Worm (Caenorhabditis elegans) whole organism, early embryonic: ENCODE data around the gene ZK622.5.

Source experiments
- B0310.2 ChIP-seq: sonication (generic microtip); optimal IDR thresholded peaks from 2 replicates; lab custom pipeline; 2016; ENCODE audit warnings: mild to moderate bottlenecking, missing genetic modification characterization, missing compliant biosample characterization
- F13C5.2 ChIP-seq: sonication (generic microtip); optimal IDR thresholded peaks from 2 replicates; lab custom pipeline; 2017; ENCODE audit warnings: mild to moderate bottlenecking, missing genetic modification characterization, inconsistent platforms, missing compliant biosample characterization
- aly-1 ChIP-seq: sonication (generic microtip); optimal IDR thresholded peaks from 2 replicates; lab custom pipeline; 2016; ENCODE audit warnings: missing genetic modification characterization, missing compliant biosample characterization
- ama-1 ChIP-seq: fragments of 150-350 bp; optimal IDR thresholded peaks from 2 replicates; lab custom pipeline; 2014
- ceh-13 ChIP-seq: fragments of 200-800 bp; sonication (Bioruptor generic); optimal IDR thresholded peaks from 2 replicates; lab custom pipeline; 2018; ENCODE audit warnings: mild to moderate bottlenecking, missing genetic modification characterization, missing compliant biosample characterization
- ceh-36 ChIP-seq: sonication (generic microtip); optimal IDR thresholded peaks from 2 replicates; lab custom pipeline; 2016; ENCODE audit warnings: missing genetic modification characterization, inconsistent platforms, missing compliant biosample characterization
- ets-7 ChIP-seq: sonication (generic microtip); optimal IDR thresholded peaks from 2 replicates; lab custom pipeline; 2016; ENCODE audit warnings: missing genotype, missing genetic modification characterization, missing compliant biosample characterization
- flt-1 ChIP-seq: fragments of 200-800 bp; sonication (Bioruptor generic); IDR thresholded peaks from 2 replicates; pipeline ENCODE4 v1.3.6; 2022; ENCODE audit warnings: missing genetic modification characterization, missing compliant biosample characterization
- hmbx-1 ChIP-seq: sonication (generic microtip); optimal IDR thresholded peaks from 2 replicates; lab custom pipeline; 2016; ENCODE audit warnings: mild to moderate bottlenecking, missing genetic modification characterization, missing compliant biosample characterization
- hmg-4 ChIP-seq: fragments of 200-800 bp; sonication (Bioruptor generic); optimal IDR thresholded peaks from 2 replicates; lab custom pipeline; 2018; ENCODE audit warnings: mild to moderate bottlenecking, missing genetic modification characterization, missing compliant biosample characterization
- hnd-1 ChIP-seq: sonication (generic microtip); optimal IDR thresholded peaks from 2 replicates; lab custom pipeline; 2016; ENCODE audit warnings: missing genetic modification characterization, missing compliant biosample characterization
- pes-1 ChIP-seq: fragments of 200-800 bp; sonication (Bioruptor generic); IDR thresholded peaks from 2 replicates; pipeline ENCODE4 v1.3.6; 2022; ENCODE audit warnings: missing genetic modification reagents, missing genetic modification characterization, missing compliant biosample characterization
- scrt-1 ChIP-seq: fragments of 200-800 bp; sonication (Bioruptor generic); IDR thresholded peaks from 2 replicates; pipeline ENCODE4 v1.3.6; 2022; ENCODE audit warnings: missing genetic modification characterization, missing compliant biosample characterization
- sea-1 ChIP-seq: fragments of 200-800 bp; sonication (Bioruptor generic); conservative IDR thresholded peaks from 2 replicates; pipeline ENCODE4 v1.3.6; 2022; ENCODE audit warnings: missing genetic modification characterization, missing compliant biosample characterization
- tbx-11 ChIP-seq: fragments of 200-800 bp; sonication (Bioruptor generic); IDR thresholded peaks from 2 replicates; pipeline ENCODE4 v1.3.6; 2022; ENCODE audit warnings: missing genetic modification characterization, missing compliant biosample characterization
- tbx-37 ChIP-seq: fragments of 200-800 bp; sonication (Bioruptor generic); conservative IDR thresholded peaks from 2 replicates; pipeline ENCODE4 v1.3.6; 2022; ENCODE audit warnings: missing genetic modification reagents, missing genetic modification characterization, missing compliant biosample characterization
- tra-4 ChIP-seq: sonication (generic microtip); optimal IDR thresholded peaks from 2 replicates; lab custom pipeline; 2017; ENCODE audit warnings: missing genetic modification characterization, missing compliant biosample characterization

The ZK622.5 gene

ce11 chrII:5276736-5277135 is 12.5 kb upstream of the ZK622.5 start:
- TF ChIP-seq hnd-1 (tag; lab: Kevin White, UChicago) (no peak), tbx-11 (GFP tag; lab: Robert Waterston, UW) (no peak), flt-1 (no peak), B0310.2 (tag; lab: Kevin White, UChicago) (no peak), sea-1 (GFP tag; lab: Robert Waterston, UW) (no peak), ets-7 (tag; lab: Kevin White, UChicago) (no peak), hmg-4 (GFP tag; lab: Kevin White, UChicago) (no peak), ama-1 (no peak), tbx-37 (no peak), hmbx-1 (tag; lab: Kevin White, UChicago) (no peak), pes-1 (GFP tag; lab: Robert Waterston, UW) (no peak), aly-1 (tag; lab: Kevin White, UChicago) (no peak), tra-4 (tag; lab: Kevin White, UChicago) (no peak), scrt-1 (no peak), ceh-36 (tag; lab: Kevin White, UChicago) (no peak), ceh-13 (GFP tag; lab: Kevin White, UChicago) (no peak)

ce11 chrII:5277780-5278179 is 11.5 kb upstream of the ZK622.5 start:
- no peak for TF ChIP-seq pes-1 (GFP tag; lab: Robert Waterston, UW)
- no peak for TF ChIP-seq scrt-1
- TF ChIP-seq sea-1 (GFP tag; lab: Robert Waterston, UW), result no peak
- TF ChIP-seq aly-1 (tag; lab: Kevin White, UChicago), result no peak
- TF ChIP-seq hnd-1 (tag; lab: Kevin White, UChicago), result no peak
- no peak for TF ChIP-seq ceh-36 (tag; lab: Kevin White, UChicago)
- TF ChIP-seq hmbx-1 (tag; lab: Kevin White, UChicago), result no peak
- TF ChIP-seq ceh-13 (GFP tag; lab: Kevin White, UChicago), result no peak
- TF ChIP-seq ama-1, result no peak
- TF ChIP-seq ets-7 (tag; lab: Kevin White, UChicago), result no peak
- TF ChIP-seq tbx-11 (GFP tag; lab: Robert Waterston, UW), result no peak
- no peak for TF ChIP-seq tbx-37
- TF ChIP-seq flt-1, result no peak
- no peak for TF ChIP-seq B0310.2 (tag; lab: Kevin White, UChicago)
- no peak for TF ChIP-seq F13C5.2 (tag; lab: Kevin White, UChicago)
- TF ChIP-seq tra-4 (tag; lab: Kevin White, UChicago), result no peak
- no peak for TF ChIP-seq hmg-4 (GFP tag; lab: Kevin White, UChicago)

- TF ChIP-seq aly-1 (tag; lab: Kevin White, UChicago), result no peak
These were observed 8.1 kb upstream of the ZK622.5 start for ce11 chrII:5281137-5281536.

- TF ChIP-seq aly-1 (tag; lab: Kevin White, UChicago), result no peak
- TF ChIP-seq sea-1 (GFP tag; lab: Robert Waterston, UW), result no peak
- no peak for TF ChIP-seq ceh-36 (tag; lab: Kevin White, UChicago)
- TF ChIP-seq scrt-1, result no peak
- TF ChIP-seq tra-4 (tag; lab: Kevin White, UChicago), result no peak
- TF ChIP-seq ets-7 (tag; lab: Kevin White, UChicago), result no peak
- no peak for TF ChIP-seq pes-1 (GFP tag; lab: Robert Waterston, UW)
- TF ChIP-seq ceh-13 (GFP tag; lab: Kevin White, UChicago), result no peak
- no peak for TF ChIP-seq ama-1
These were observed 7.0 kb upstream of the ZK622.5 start, which contains the start of gene pmt-1 for ce11 chrII:5282192-5282591. TSS of gene pmt-1 (minus strand) at chrII:5282523.

ce11 chrII:5282740-5283281 is 6.4 kb upstream of the ZK622.5 start:
- no peak for TF ChIP-seq F13C5.2 (tag; lab: Kevin White, UChicago)
- TF ChIP-seq ama-1, result no peak
- TF ChIP-seq hmg-4 (GFP tag; lab: Kevin White, UChicago), result no peak
- TF ChIP-seq tra-4 (tag; lab: Kevin White, UChicago), result no peak
- TF ChIP-seq hmbx-1 (tag; lab: Kevin White, UChicago), result no peak
- TF ChIP-seq scrt-1, result no peak

ce11 chrII:5285029-5285428 is 4.2 kb upstream of the ZK622.5 start, which contains the start of gene gur-5:
TSS of gene gur-5 (plus strand) at chrII:5285329.
- no peak for TF ChIP-seq tra-4 (tag; lab: Kevin White, UChicago)
- no peak for TF ChIP-seq tbx-37
- no peak for TF ChIP-seq sea-1 (GFP tag; lab: Robert Waterston, UW)
- no peak for TF ChIP-seq hmbx-1 (tag; lab: Kevin White, UChicago)
- no peak for TF ChIP-seq F13C5.2 (tag; lab: Kevin White, UChicago)
- TF ChIP-seq ceh-36 (tag; lab: Kevin White, UChicago), result no peak
- TF ChIP-seq ama-1, result no peak
- no peak for TF ChIP-seq flt-1
- no peak for TF ChIP-seq tbx-11 (GFP tag; lab: Robert Waterston, UW)
- no peak for TF ChIP-seq scrt-1
- TF ChIP-seq hmg-4 (GFP tag; lab: Kevin White, UChicago), result no peak
- no peak for TF ChIP-seq B0310.2 (tag; lab: Kevin White, UChicago)
- no peak for TF ChIP-seq hnd-1 (tag; lab: Kevin White, UChicago)
- no peak for TF ChIP-seq aly-1 (tag; lab: Kevin White, UChicago)
- no peak for TF ChIP-seq ceh-13 (GFP tag; lab: Kevin White, UChicago)
- TF ChIP-seq ets-7 (tag; lab: Kevin White, UChicago), result no peak
- TF ChIP-seq pes-1 (GFP tag; lab: Robert Waterston, UW), result no peak

- TF ChIP-seq aly-1 (tag; lab: Kevin White, UChicago) (no peak), F13C5.2 (tag; lab: Kevin White, UChicago) (no peak), scrt-1 (no peak), ceh-13 (GFP tag; lab: Kevin White, UChicago) (no peak), hmbx-1 (tag; lab: Kevin White, UChicago) (no peak), pes-1 (GFP tag; lab: Robert Waterston, UW) (no peak), hmg-4 (GFP tag; lab: Kevin White, UChicago) (no peak)
These were observed 1.8 kb downstream of the ZK622.5 start for ce11 chrII:5291051-5291450.
